Worm (Caenorhabditis elegans) whole organism, L4 larva: ENCODE measurements around the gene srg-38.
A peak's percentile ranks its signal among the peaks of the same experiment; 100 is the strongest.

Experiments
- ZK337.2 ChIP-seq: fragments of 200-800 bp; sonication (Bioruptor generic); IDR thresholded peaks from 2 replicates; pipeline ENCODE4 v1.3.6; 2022; ENCODE audit warnings: missing genetic modification reagents, missing genetic modification characterization, missing compliant biosample characterization
- lsy-2 ChIP-seq, 2 experiments: fragments of 150-350 bp in 1 of 2; sonication (generic microtip) in 1 of 2; optimal IDR thresholded peaks; 2 replicates each; lab custom pipeline; 2014 to 2017; ENCODE audit warnings: missing biosample characterization in 2 of 2, missing genetic modification characterization in 2 of 2
- nhr-11 ChIP-seq: fragments of 150-350 bp; optimal IDR thresholded peaks from 2 replicates; lab custom pipeline; 2014; ENCODE audit warnings: missing biosample characterization, missing genetic modification characterization
- pqm-1 ChIP-seq: sonication (generic microtip); optimal IDR thresholded peaks from 2 replicates; lab custom pipeline; 2017; ENCODE audit warnings: missing biosample characterization, missing genetic modification characterization

DNA sequence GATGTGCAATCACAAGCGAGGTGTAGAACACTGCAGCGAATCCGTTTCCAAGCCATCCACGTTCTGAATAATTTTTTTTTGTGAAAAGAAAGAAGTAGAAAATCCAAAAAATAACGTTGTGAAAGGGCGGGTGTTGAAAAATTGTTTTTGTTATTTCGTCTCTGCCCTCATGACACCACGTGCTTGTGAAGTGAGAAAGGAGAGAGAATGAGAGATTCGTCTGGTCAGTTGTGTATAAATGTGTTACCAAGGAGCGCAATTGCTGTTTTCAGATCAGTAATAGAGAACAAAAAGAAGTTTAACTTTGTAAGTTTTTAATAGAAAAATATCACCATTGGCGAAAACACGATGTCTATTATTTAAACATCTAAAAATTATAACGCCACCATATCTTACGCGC is 34.2 kb downstream of the srg-38 start:
- TF ChIP-seq ZK337.2 (GFP tag; lab: Robert Waterston, UW), result no peak
- peak in 1 of 2 experiments; percentile 33 for TF ChIP-seq lsy-2 (tag; optimal IDR thresholded peaks at IDR 0.05; lab: Kevin White, UChicago)
- TF ChIP-seq pqm-1, result no peak
- TF ChIP-seq nhr-11 (tag; lab: Kevin White, UChicago), result peak; percentile 21
